Fruit fly (Drosophila melanogaster): Measurements from ENCODE around the gene alph.

alph gene

dm6 chr3R:29620712-29621479 is 29.3 kb downstream of the alph start (continued):
- TF ChIP-seq CG1024 (GFP tag; IDR thresholded peaks at IDR 0.05) (no peak), Fer3 (tag; optimal IDR thresholded peaks at IDR 0.05) (no peak), CG8944 (GFP tag; optimal IDR thresholded peaks at IDR 0.05) (no peak), vnd (GFP tag; IDR thresholded peaks at IDR 0.05; ENCODE audit: partially characterized antibody) (no peak), Dbx (GFP tag; IDR thresholded peaks at IDR 0.05) (0 out of 3 replicates have a peak, but pooled peaks have one; percentile 20), aop (GFP tag; IDR thresholded peaks at IDR 0.05) (no peak), CG8765 (GFP tag; IDR thresholded peaks at IDR 0.05) (no peak), Dll (GFP tag; IDR thresholded peaks at IDR 0.05; ENCODE audit: partially characterized antibody) (no peak), row (GFP tag; IDR thresholded peaks at IDR 0.05) (peak; percentile 51; the same call in 2 of the 3 replicates), CG1792 (GFP tag; optimal IDR thresholded peaks at IDR 0.05) (no peak), NfI (GFP tag; optimal IDR thresholded peaks at IDR 0.05) (no peak), dati (GFP tag; IDR thresholded peaks at IDR 0.05) (no peak), CG7745 (tag; optimal IDR thresholded peaks at IDR 0.05) (no peak), CG14667 (GFP tag; IDR thresholded peaks at IDR 0.05) (no peak), salm (tag; optimal IDR thresholded peaks at IDR 0.05) (no peak), CG10462 (GFP tag; optimal IDR thresholded peaks at IDR 0.05) (no peak), pnt (GFP tag; optimal IDR thresholded peaks at IDR 0.05) (no peak), CG10979 (tag; optimal IDR thresholded peaks at IDR 0.05) (no peak), CG2129 (GFP tag; IDR thresholded peaks at IDR 0.05; ENCODE audit: partially characterized antibody) (no peak), CG4282 (GFP tag; optimal IDR thresholded peaks at IDR 0.05) (no peak), CG14014 (GFP tag; IDR thresholded peaks at IDR 0.05) (no peak), CG1529 (GFP tag; optimal IDR thresholded peaks at IDR 0.05) (no peak), hb (GFP tag; IDR thresholded peaks at IDR 0.05; ENCODE audit: partially characterized antibody) (no peak), CG17568 (GFP tag; optimal IDR thresholded peaks at IDR 0.05) (no peak), ftz-f1 (GFP tag; optimal IDR thresholded peaks at IDR 0.05) (peak; percentile 19), Gug (GFP tag; IDR thresholded peaks at IDR 0.05) (no peak), Abd-B (GFP tag; optimal IDR thresholded peaks at IDR 0.05) (no peak), CG7372 (GFP tag; IDR thresholded peaks at IDR 0.05) (no peak), CG3838 (GFP tag; optimal IDR thresholded peaks at IDR 0.05) (no peak), wek (GFP tag; optimal IDR thresholded peaks at IDR 0.05) (peak; percentile 12), Hand (GFP tag; optimal IDR thresholded peaks at IDR 0.05) (no peak), sqz (GFP tag; optimal IDR thresholded peaks at IDR 0.05) (no peak), CG13123 (GFP tag; optimal IDR thresholded peaks at IDR 0.05) (no peak), CG1647 (GFP tag; optimal IDR thresholded peaks at IDR 0.05) (no peak), CG18619 (GFP tag; optimal IDR thresholded peaks at IDR 0.05) (no peak), HLH3B (GFP tag; IDR thresholded peaks at IDR 0.05) (no peak), CG14441 (GFP tag; IDR thresholded peaks at IDR 0.05) (no peak), sug (tag; optimal IDR thresholded peaks at IDR 0.05) (peak; percentile 71), Blimp-1 (GFP tag; optimal IDR thresholded peaks at IDR 0.05) (no peak), CG14860 (GFP tag; IDR thresholded peaks at IDR 0.05; ENCODE audit: partially characterized antibody) (no peak), sim (GFP tag; IDR thresholded peaks at IDR 0.05) (no peak), CG13296 (GFP tag; optimal IDR thresholded peaks at IDR 0.05) (peak; percentile 51), CG34422 (GFP tag; IDR thresholded peaks at IDR 0.05) (no peak), CG12155 (GFP tag; optimal IDR thresholded peaks at IDR 0.05) (no peak), CG2199 (GFP tag; IDR thresholded peaks at IDR 0.05) (no peak), H2.0 (GFP tag; IDR thresholded peaks at IDR 0.05) (no peak), CG4854 (GFP tag; optimal IDR thresholded peaks at IDR 0.05) (no peak), CG7271 (tag; optimal IDR thresholded peaks at IDR 0.05) (no peak), sisA (GFP tag; IDR thresholded peaks at IDR 0.05) (no peak), unpg (GFP tag; optimal IDR thresholded peaks at IDR 0.05) (no peak)

All from whole organism, embryonic.